Worm (Caenorhabditis elegans): ENCODE results near the gene K08E4.2.

The K08E4.2 gene

ce11 chrIV:12086498-12086897 lies 30.0 kb upstream of the K08E4.2 start (continued):
- TF ChIP-seq pha-4 (tag; optimal IDR thresholded peaks at IDR 0.05) (no peak), F49E8.2 (tag; optimal IDR thresholded peaks at IDR 0.05; ENCODE audit: insufficient read depth) (peak; percentile 91), attf-3 (GFP tag; conservative IDR thresholded peaks at IDR 0.05) (peak; percentile 64), F55B11.4 (tag; optimal IDR thresholded peaks at IDR 0.05; ENCODE audit: borderline replicate concordance, insufficient read depth) (no peak), ceh-91 (GFP tag; IDR thresholded peaks at IDR 0.05) (peak; percentile 51; the same call in 1 of the 2 replicates), nhr-90 (tag; optimal IDR thresholded peaks at IDR 0.05) (peak; percentile 94), mxl-1 (tag; optimal IDR thresholded peaks at IDR 0.05) (peak; percentile 88), nhr-120 (GFP tag; IDR thresholded peaks at IDR 0.05) (no peak), sdz-38 (tag; optimal IDR thresholded peaks at IDR 0.05) (no peak), ama-1 (optimal IDR thresholded peaks at IDR 0.05) (no peak), ama-1 (GFP tag; optimal IDR thresholded peaks at IDR 0.05) (peak in 1 of 2 experiments; percentile 75), ztf-28 (GFP tag; IDR thresholded peaks at IDR 0.05) (peak; percentile 94), lir-1 (GFP tag; conservative IDR thresholded peaks at IDR 0.05) (peak; percentile 61), mel-28 (tag; optimal IDR thresholded peaks at IDR 0.05; ENCODE audit: borderline replicate concordance) (no peak), zfh-2 (GFP tag; conservative IDR thresholded peaks at IDR 0.05) (peak; percentile 86), F10E7.11 (tag; optimal IDR thresholded peaks at IDR 0.05) (peak; percentile 48), hmg-20 (GFP tag; IDR thresholded peaks at IDR 0.05) (0 out of 2 replicates have a peak, but pooled peaks have one; percentile 59), attf-5 (GFP tag; optimal IDR thresholded peaks at IDR 0.05) (peak; percentile 81), akir-1 (GFP tag; optimal IDR thresholded peaks at IDR 0.05) (no peak), dpff-1 (tag; optimal IDR thresholded peaks at IDR 0.05) (peak; percentile 26), Y53F4B.3 (GFP tag; IDR thresholded peaks at IDR 0.05) (peak; percentile 77; the same call in 1 of the 2 replicates), B0261.1 (tag; optimal IDR thresholded peaks at IDR 0.05) (peak; percentile 91), egl-44 (GFP tag; IDR thresholded peaks at IDR 0.05) (peak; percentile 81), T26A5.8 (tag; optimal IDR thresholded peaks at IDR 0.05) (peak; percentile 76), lsy-27 (tag; optimal IDR thresholded peaks at IDR 0.05; ENCODE audit: borderline replicate concordance, insufficient read depth) (peak; percentile 63), Y53G8AR.9 (GFP tag; conservative IDR thresholded peaks at IDR 0.05) (peak; percentile 68; the same call in 1 of the 2 replicates), lag-1 (GFP tag; IDR thresholded peaks at IDR 0.05) (no peak), K11D2.4 (GFP tag; IDR thresholded peaks at IDR 0.05) (peak; percentile 78), Y95B8A.8 (GFP tag; IDR thresholded peaks at IDR 0.05) (peak; percentile 76; the same call in 1 of the 2 replicates), zim-3 (tag; optimal IDR thresholded peaks at IDR 0.05) (peak; percentile 61), attf-6 (GFP tag; IDR thresholded peaks at IDR 0.05) (peak; percentile 73; the same call in 1 of the 2 replicates), bed-1 (GFP tag; IDR thresholded peaks at IDR 0.05) (no peak), ztf-22 (GFP tag; optimal IDR thresholded peaks at IDR 0.05) (no peak), hlh-26 (GFP tag; conservative IDR thresholded peaks at IDR 0.05) (no peak), Y79H2A.3 (GFP tag; conservative IDR thresholded peaks at IDR 0.05) (no peak), let-526 (GFP tag; IDR thresholded peaks at IDR 0.05) (no peak), him-1 (tag; optimal IDR thresholded peaks at IDR 0.05) (peak; percentile 93), ztf-26 (tag; optimal IDR thresholded peaks at IDR 0.05) (peak; percentile 75), somi-1 (GFP tag; optimal IDR thresholded peaks at IDR 0.05) (peak; percentile 69), egl-18 (GFP tag; IDR thresholded peaks at IDR 0.05) (peak; percentile 85), tlf-1 (GFP tag; optimal IDR thresholded peaks at IDR 0.05) (peak; percentile 79), let-607 (tag; optimal IDR thresholded peaks at IDR 0.05) (peak; percentile 63 to 65), ztf-25 (GFP tag; IDR thresholded peaks at IDR 0.05) (peak; percentile 88), die-1 (tag; optimal IDR thresholded peaks at IDR 0.05) (peak; percentile 96), ccch-3 (GFP tag; optimal IDR thresholded peaks at IDR 0.05) (no peak), madf-3 (GFP tag; IDR thresholded peaks at IDR 0.05) (0 out of 2 replicates have a peak, but pooled peaks have one; percentile 54), ceh-40 (GFP tag; IDR thresholded peaks at IDR 0.05) (peak; percentile 30; the same call in 1 of the 2 replicates), B0035.1 (tag; optimal IDR thresholded peaks at IDR 0.05) (peak; percentile 78)
